Fruit fly (Drosophila melanogaster) whole organism, adult: ENCODE data around the gene ATPsynO.

ENCODE experiments used
- CG1620 ChIP-seq: fragments of 200-800 bp; sonication (Bioruptor generic); optimal IDR thresholded peaks from 2 replicates; lab custom pipeline; 2016; ENCODE audit warnings: missing biosample characterization, missing genetic modification characterization
- CG33017 ChIP-seq: fragments of 200-800 bp; sonication (Bioruptor generic); optimal IDR thresholded peaks from 2 replicates; lab custom pipeline; 2018; ENCODE audit warnings: missing biosample characterization, mild to moderate bottlenecking, missing genetic modification characterization, moderate library complexity
- CG7045 ChIP-seq: fragments of 200-800 bp; sonication (Bioruptor generic); optimal IDR thresholded peaks from 2 replicates; lab custom pipeline; 2017; ENCODE audit warnings: missing biosample characterization, mild to moderate bottlenecking, missing genetic modification characterization
- Clk ChIP-seq: fragments of 200-800 bp; sonication (Bioruptor generic); optimal IDR thresholded peaks from 2 replicates; lab custom pipeline; 2017; ENCODE audit warnings: missing biosample characterization, missing genetic modification characterization
- Mnt ChIP-seq: fragments of 200-800 bp; sonication (Bioruptor generic); optimal IDR thresholded peaks from 2 replicates; lab custom pipeline; 2016; ENCODE audit warnings: missing biosample characterization, mild to moderate bottlenecking, missing genetic modification characterization
- bab1 ChIP-seq: fragments of 200-800 bp; sonication (Bioruptor generic); optimal IDR thresholded peaks from 3 replicates; lab custom pipeline; 2019; ENCODE audit warnings: missing biosample characterization, mild to moderate bottlenecking, missing genetic modification characterization, moderate library complexity
- cic ChIP-seq: fragments of 200-800 bp; sonication (Bioruptor generic); optimal IDR thresholded peaks from 2 replicates; lab custom pipeline; 2017; ENCODE audit warnings: missing biosample characterization, mild to moderate bottlenecking, missing genetic modification characterization, moderate library complexity
- kay ChIP-seq: fragments of 200-800 bp; sonication (Bioruptor generic); peaks from one replicate; lab custom pipeline; 2016; ENCODE audit warnings: missing biosample characterization, missing genetic modification characterization, borderline replicate concordance
- ovo ChIP-seq: fragments of 200-800 bp; sonication (Bioruptor generic); optimal IDR thresholded peaks from 2 replicates; lab custom pipeline; 2016; ENCODE audit warnings: missing biosample characterization, missing genetic modification characterization
- pad ChIP-seq: fragments of 200-800 bp; sonication (Bioruptor generic); optimal IDR thresholded peaks from 3 replicates; lab custom pipeline; 2017; ENCODE audit warnings: missing biosample characterization, missing genetic modification characterization, mild to moderate bottlenecking, moderate library complexity, missing genetic modification reagents
- toe ChIP-seq: fragments of 200-800 bp; sonication (Bioruptor generic); optimal IDR thresholded peaks from 2 replicates; lab custom pipeline; 2016; ENCODE audit warnings: missing biosample characterization, missing genetic modification characterization

- no peak for TF ChIP-seq toe (GFP tag; lab: Kevin White, UChicago)
- TF ChIP-seq CG7045 (GFP tag; lab: Kevin White, UChicago) = no peak
- TF ChIP-seq CG1620 (GFP tag; lab: Kevin White, UChicago) = no peak
- TF ChIP-seq Mnt = no peak
- TF ChIP-seq ovo = no peak
- no peak for TF ChIP-seq bab1 (GFP tag; lab: Kevin White, UChicago)
- TF ChIP-seq CG33017 (tag; lab: Kevin White, UChicago) = no peak
- TF ChIP-seq kay = peak; percentile 35
- TF ChIP-seq cic (GFP tag; lab: Kevin White, UChicago) = no peak
- peak; percentile 81 for TF ChIP-seq pad
- TF ChIP-seq Clk (GFP tag; lab: Kevin White, UChicago) = peak; percentile 5
Measured at dm6 chr3R:15292241-15293004, 27.0 kb downstream of the ATPsynO start.
